ENCODE assay signal across 6 worm cellular contexts in genomic region chrIV:5754821-5755220, ce11.
TF ChIP-seq lines count a peak whose summit lies in the region.

No protein-coding gene starts in this region.

TF ChIP-seq in whole organism, L1 larva, 84 proteins besides CTCF, POLR2A, EP300 and RAD21:
- TF ChIP-seq blmp-1 (tag; optimal IDR thresholded peaks at IDR 0.05; lab: Kevin White, UChicago), result peak; percentile 72
- no peak for TF ChIP-seq efl-1 (optimal IDR thresholded peaks at IDR 0.05; lab: Kevin White, UChicago)
- TF ChIP-seq efl-1 (GFP tag; optimal IDR thresholded peaks at IDR 0.05 in 1 of 2; lab: Kevin White, UChicago), result peak in 1 of 2 experiments; percentile 70
- TF ChIP-seq ceh-8 (GFP tag; optimal IDR thresholded peaks at IDR 0.05; lab: Kevin White, UChicago), result no peak
- peak; percentile 31 for TF ChIP-seq lin-14 (GFP tag; optimal IDR thresholded peaks at IDR 0.05; lab: Kevin White, UChicago)
- peak; percentile 8 for TF ChIP-seq dsc-1 (tag; optimal IDR thresholded peaks at IDR 0.05; lab: Kevin White, UChicago)

TF ChIP-seq in whole organism, L3 larva, 47 proteins besides CTCF, POLR2A, EP300 and RAD21:
- TF ChIP-seq nhr-23 (tag; optimal IDR thresholded peaks at IDR 0.05; lab: Kevin White, UChicago), result peak; percentile 49
- TF ChIP-seq jun-1 (tag; optimal IDR thresholded peaks at IDR 0.05; lab: Kevin White, UChicago), result no peak
- TF ChIP-seq ceh-9 (tag; optimal IDR thresholded peaks at IDR 0.05; lab: Kevin White, UChicago), result no peak

TF ChIP-seq in whole organism, L4 larva, 104 proteins besides CTCF, POLR2A, EP300 and RAD21:
- TF ChIP-seq dmd-6 (GFP tag; IDR thresholded peaks at IDR 0.05; lab: Robert Waterston, UW) (0 out of 2 replicates have a peak, but pooled peaks have one; percentile 13), spr-3 (GFP tag; optimal IDR thresholded peaks at IDR 0.05; lab: Kevin White, UChicago) (no peak), rbr-2 (tag; optimal IDR thresholded peaks at IDR 0.05; lab: Kevin White, UChicago) (no peak)

TF ChIP-seq in whole organism, late embryonic, 69 proteins besides CTCF, POLR2A, EP300 and RAD21:
- TF ChIP-seq eyg-1 (tag; optimal IDR thresholded peaks at IDR 0.05; lab: Kevin White, UChicago), result no peak
- TF ChIP-seq ceh-31 (tag; optimal IDR thresholded peaks at IDR 0.05; lab: Kevin White, UChicago), result peak; percentile 43

TF ChIP-seq in whole organism, mixed stage, embryonic, 35 proteins besides CTCF, POLR2A, EP300 and RAD21:
- TF ChIP-seq mls-2 (tag; optimal IDR thresholded peaks at IDR 0.05; lab: Kevin White, UChicago), result peak; percentile 13
- TF ChIP-seq ces-1 (GFP tag; optimal IDR thresholded peaks at IDR 0.05; lab: Kevin White, UChicago), result peak; percentile 56
- TF ChIP-seq lin-13 (tag; optimal IDR thresholded peaks at IDR 0.05; lab: Kevin White, UChicago), result no peak

TF ChIP-seq in whole organism, young adult, 124 proteins besides CTCF, POLR2A, EP300 and RAD21:
- TF ChIP-seq fkh-3 (tag; optimal IDR thresholded peaks at IDR 0.05; lab: Kevin White, UChicago) (no peak), nfyb-1 (GFP tag; IDR thresholded peaks at IDR 0.05; lab: Robert Waterston, UW) (0 out of 2 replicates have a peak, but pooled peaks have one; percentile 10)
